Worm (Caenorhabditis elegans) whole organism, L4/young adult: Measurements from ENCODE around the gene T12B5.15.

ENCODE experiments used
- W03F9.2 ChIP-seq: fragments of 150-350 bp; optimal IDR thresholded peaks from 2 replicates; lab custom pipeline; 2014; ENCODE audit warnings: missing biosample characterization, missing genetic modification characterization
- dao-5 ChIP-seq: sonication (generic microtip); optimal IDR thresholded peaks from 2 replicates; lab custom pipeline; 2016; ENCODE audit warnings: missing genotype, missing genetic modification characterization, moderate library complexity, missing compliant biosample characterization
- him-1 ChIP-seq: sonication (generic microtip); optimal IDR thresholded peaks from 2 replicates; lab custom pipeline; 2016; ENCODE audit warnings: missing genotype, missing genetic modification reagents, missing genetic modification characterization, missing compliant biosample characterization

ce11 chrIII:964637-965036 lies 10.2 kb upstream of the T12B5.15 start:
- TF ChIP-seq dao-5 (tag; lab: Kevin White, UChicago) (no peak), him-1 (tag; lab: Kevin White, UChicago) (no peak), W03F9.2 (tag; lab: Kevin White, UChicago) (no peak)
